Fruit fly (Drosophila melanogaster) whole organism, wandering third instar larva: ENCODE measurements around the gene Eo.

Experiments
- GATAd ChIP-seq: sonication (Bioruptor generic); optimal IDR thresholded peaks from 2 replicates; lab custom pipeline; 2016; ENCODE audit warnings: missing biosample characterization, missing genetic modification characterization
- HLH106 ChIP-seq: fragments of 200-800 bp; optimal IDR thresholded peaks from 3 replicates; lab custom pipeline; 2019; ENCODE audit warnings: missing biosample characterization, mild to moderate bottlenecking, missing genetic modification characterization, moderate library complexity
- Vsx2 ChIP-seq: fragments of 200-300, 225-300 bp; sonication (Bioruptor generic); optimal IDR thresholded peaks from 2 replicates; lab custom pipeline; 2018; ENCODE audit warnings: missing biosample characterization, missing genetic modification characterization; ENCODE audit not compliant: partially characterized antibody
- brk ChIP-seq: fragments of 200-800 bp; sonication (Bioruptor generic); optimal IDR thresholded peaks from 2 replicates; lab custom pipeline; 2016; ENCODE audit warnings: missing biosample characterization, mild to moderate bottlenecking, missing genetic modification characterization
- dl ChIP-seq, 2 experiments: fragments of 175-275, 200-275 bp in 1 of 2; fragments of 200-275 bp in 1 of 2; sonication (Bioruptor generic); optimal IDR thresholded peaks; lab custom pipeline; 2018; ENCODE audit warnings: mild to moderate bottlenecking in 2 of 2, missing biosample characterization in 2 of 2, missing genetic modification characterization in 2 of 2, moderate library complexity in 2 of 2; ENCODE audit not compliant: partially characterized antibody in 2 of 2, insufficient read depth in 1 of 2
- dmrt93B ChIP-seq: fragments of 200-800 bp; sonication (Bioruptor generic); optimal IDR thresholded peaks from 2 replicates; lab custom pipeline; 2018; ENCODE audit warnings: missing biosample characterization, mild to moderate bottlenecking, missing genetic modification characterization
- foxo ChIP-seq, 2 experiments: fragments of 200-800 bp; sonication (Bioruptor generic); optimal IDR thresholded peaks; 2 replicates in 1 of 2; 3 replicates in 1 of 2; lab custom pipeline; 2016 to 2017; ENCODE audit warnings: missing biosample characterization in 2 of 2, missing genetic modification characterization in 2 of 2
- fru ChIP-seq: fragments of 200-800 bp; sonication (Bioruptor generic); optimal IDR thresholded peaks from 3 replicates; lab custom pipeline; 2016; ENCODE audit warnings: missing biosample characterization, mild to moderate bottlenecking, missing genetic modification characterization
- lola ChIP-seq: fragments of >200 bp; optimal IDR thresholded peaks from 2 replicates; lab custom pipeline; 2017; ENCODE audit warnings: missing biosample characterization, missing genetic modification characterization
- sage ChIP-seq: fragments of 200-800 bp; sonication (Bioruptor generic); optimal IDR thresholded peaks from 2 replicates; lab custom pipeline; 2016; ENCODE audit warnings: missing biosample characterization, mild to moderate bottlenecking, missing genetic modification characterization

Gene Eo

dm6 chrX:14866911-14867310 lies 51.7 kb downstream of the Eo start:
- TF ChIP-seq lola (GFP tag; lab: Kevin White, UChicago): no peak
- no peak for TF ChIP-seq brk
- TF ChIP-seq Vsx2 (GFP tag; lab: Kevin White, UChicago): no peak
- TF ChIP-seq fru (GFP tag; lab: Kevin White, UChicago): no peak
- TF ChIP-seq sage (GFP tag; lab: Kevin White, UChicago): no peak
- TF ChIP-seq HLH106 (tag; lab: Kevin White, UChicago): no peak
- no peak for TF ChIP-seq dl (GFP tag; optimal IDR thresholded peaks at IDR 0.05; lab: Kevin White, UChicago; ENCODE audit: insufficient read depth in 1 of 2, partially characterized antibody in 2 of 2)
- no peak for TF ChIP-seq foxo (GFP tag; optimal IDR thresholded peaks at IDR 0.05; lab: Kevin White, UChicago)
- TF ChIP-seq dmrt93B: no peak
- TF ChIP-seq GATAd (GFP tag; lab: Kevin White, UChicago): no peak
